Fruit fly (Drosophila melanogaster): Measurements from ENCODE around the gene chico.
A peak's percentile ranks its signal among the peaks of the same experiment; 100 is the strongest.

Gene chico

dm6 chr2L:10220501-10221386, 26.1 kb downstream of the chico start, which contains the start of the genes Npc1a and Prosalpha6:
Npc1a (minus strand) TSS chr2L:10221216.
Prosalpha6 (plus strand) TSS chr2L:10221351.
- no peak for TF ChIP-seq psq (optimal IDR thresholded peaks at IDR 0.05)
- no peak for TF ChIP-seq Myc (optimal IDR thresholded peaks at IDR 0.05)
- TF ChIP-seq insv (optimal IDR thresholded peaks at IDR 0.05), result no peak
- no peak for TF ChIP-seq h (optimal IDR thresholded peaks at IDR 0.05)
- TF ChIP-seq Sin3A (optimal IDR thresholded peaks at IDR 0.05), result no peak
- TF ChIP-seq ttk (optimal IDR thresholded peaks at IDR 0.05), result no peak

DNA sequence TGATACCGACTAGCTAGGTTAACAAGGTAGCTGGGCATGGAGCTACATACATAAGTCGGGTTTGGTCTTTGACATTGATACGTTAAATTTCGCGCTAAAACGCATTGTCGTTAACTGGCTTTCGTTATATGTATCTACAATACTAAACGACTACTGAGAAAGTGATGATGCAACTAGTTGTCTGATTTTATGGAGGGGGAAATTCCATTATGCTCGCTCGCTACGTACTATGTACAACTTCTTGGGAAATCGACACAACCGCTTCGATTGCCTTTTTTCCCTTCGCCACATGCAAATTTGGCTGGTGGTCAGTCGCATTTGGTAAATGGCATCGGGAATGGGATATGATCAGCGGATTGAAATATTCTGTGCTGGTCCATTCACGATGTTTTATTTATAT, 26.9 kb downstream of the chico start:
- TF ChIP-seq insv (optimal IDR thresholded peaks at IDR 0.05), result no peak
- TF ChIP-seq Sin3A (optimal IDR thresholded peaks at IDR 0.05), result no peak
- TF ChIP-seq psq (optimal IDR thresholded peaks at IDR 0.05), result no peak
- TF ChIP-seq Myc (optimal IDR thresholded peaks at IDR 0.05), result no peak
- TF ChIP-seq h (optimal IDR thresholded peaks at IDR 0.05), result no peak
- no peak for TF ChIP-seq ttk (optimal IDR thresholded peaks at IDR 0.05)

- no peak for TF ChIP-seq insv (optimal IDR thresholded peaks at IDR 0.05)
- TF ChIP-seq h (optimal IDR thresholded peaks at IDR 0.05), result no peak
- no peak for TF ChIP-seq ttk (optimal IDR thresholded peaks at IDR 0.05)
- TF ChIP-seq Sin3A (optimal IDR thresholded peaks at IDR 0.05), result no peak
- no peak for TF ChIP-seq psq (optimal IDR thresholded peaks at IDR 0.05)
These were observed 36.0 kb downstream of the chico start, which contains the start of the genes CG5727 and ath for dm6 chr2L:10210631-10211557. CG5727 (minus strand) TSS chr2L:10210681. ath (plus strand) TSS chr2L:10211143.

DNA sequence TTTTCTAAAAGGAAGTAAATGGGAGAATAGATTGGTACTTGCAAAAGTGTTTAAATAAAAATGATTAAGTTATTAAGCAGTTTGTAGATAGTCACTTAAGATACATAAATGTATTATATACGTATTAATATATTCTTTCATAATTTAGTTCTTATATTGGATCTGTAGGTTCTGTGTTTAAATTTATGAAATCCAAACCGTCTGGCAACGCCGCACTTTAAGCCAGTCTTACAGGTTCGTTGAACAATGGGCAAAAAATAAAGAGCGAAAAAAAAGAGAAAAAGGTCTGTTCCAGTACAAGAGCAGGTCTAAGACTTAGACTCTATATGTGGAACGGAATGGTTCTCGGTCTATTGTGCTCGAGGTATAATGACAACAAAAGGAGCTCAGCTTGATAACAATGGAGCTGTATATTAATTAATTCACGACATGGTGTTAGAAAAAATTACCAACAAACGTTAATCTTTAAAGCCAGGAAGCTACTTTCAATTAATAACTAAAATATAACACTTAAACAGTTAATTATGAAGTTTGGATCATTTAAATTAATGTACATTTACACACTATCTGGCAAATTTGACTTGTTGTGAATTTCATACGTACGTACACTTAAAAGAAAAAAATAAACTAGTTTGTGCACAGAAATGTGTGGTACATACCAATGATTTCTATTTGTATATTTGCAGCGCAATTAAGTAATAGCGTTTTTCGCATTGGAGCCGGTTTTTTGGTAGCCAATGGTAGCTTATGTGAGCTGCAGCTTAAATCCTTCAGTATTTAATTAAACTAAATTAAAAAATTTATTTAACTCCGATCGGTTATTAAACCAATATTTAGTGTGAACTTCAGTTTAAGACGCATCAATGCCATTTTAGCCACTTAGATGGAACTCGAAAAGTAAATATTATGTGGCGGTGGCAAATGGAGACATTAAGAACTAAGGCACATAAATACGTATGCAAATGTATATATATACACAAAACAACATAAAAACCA, 37.8 kb downstream of the chico start, which contains the start of gene CG5731:
CG5731 (minus strand) TSS at position 946 of the 996 bp plus-strand sequence.
- no peak for TF ChIP-seq ttk (optimal IDR thresholded peaks at IDR 0.05)
- TF ChIP-seq Myc (optimal IDR thresholded peaks at IDR 0.05), result no peak
- no peak for TF ChIP-seq Sin3A (optimal IDR thresholded peaks at IDR 0.05)
- no peak for TF ChIP-seq psq (optimal IDR thresholded peaks at IDR 0.05)
- TF ChIP-seq h (optimal IDR thresholded peaks at IDR 0.05), result no peak
- no peak for TF ChIP-seq insv (optimal IDR thresholded peaks at IDR 0.05)

DNA sequence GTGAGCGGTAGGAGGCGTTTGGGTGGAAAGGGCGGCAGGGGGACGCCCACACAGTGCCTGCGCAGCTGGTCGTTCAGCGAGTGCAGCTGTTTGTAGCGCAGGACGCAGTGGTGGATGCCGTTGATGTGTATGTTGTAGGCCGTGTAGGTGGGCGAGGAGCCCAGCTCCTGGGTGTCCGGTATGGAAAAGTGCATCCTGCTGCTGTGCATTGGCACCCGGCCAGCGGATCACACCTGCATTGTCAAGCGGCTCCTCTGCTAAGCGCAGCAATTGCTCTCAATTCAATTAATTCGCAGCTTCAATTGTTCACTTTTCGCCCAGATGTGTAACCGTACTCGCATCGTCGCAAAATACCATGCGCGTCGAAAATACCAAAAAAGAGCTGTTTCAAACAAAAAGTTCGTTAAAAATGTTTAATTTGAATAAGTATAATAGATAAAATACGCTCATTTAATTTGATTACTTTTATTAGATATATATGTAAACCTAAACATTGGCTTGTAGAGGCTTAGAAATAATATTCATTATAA, 40.2 kb downstream of the chico start, which contains the start of gene Snx17:
Snx17 (minus strand) TSS at position 329 of the 530 bp plus-strand sequence.
- TF ChIP-seq psq (optimal IDR thresholded peaks at IDR 0.05), result no peak
- TF ChIP-seq ttk (optimal IDR thresholded peaks at IDR 0.05), result no peak
- TF ChIP-seq Myc (optimal IDR thresholded peaks at IDR 0.05), result no peak
- TF ChIP-seq insv (optimal IDR thresholded peaks at IDR 0.05), result no peak
- no peak for TF ChIP-seq h (optimal IDR thresholded peaks at IDR 0.05)
- TF ChIP-seq Sin3A (optimal IDR thresholded peaks at IDR 0.05), result no peak

dm6 chr2L:10205940-10206339, 40.9 kb downstream of the chico start:
- TF ChIP-seq ttk (optimal IDR thresholded peaks at IDR 0.05), result peak; percentile 87
- TF ChIP-seq Myc (optimal IDR thresholded peaks at IDR 0.05), result no peak

- TF ChIP-seq insv (optimal IDR thresholded peaks at IDR 0.05) (no peak), Sin3A (optimal IDR thresholded peaks at IDR 0.05) (no peak), psq (optimal IDR thresholded peaks at IDR 0.05) (no peak), h (optimal IDR thresholded peaks at IDR 0.05) (no peak), Myc (optimal IDR thresholded peaks at IDR 0.05) (no peak), ttk (optimal IDR thresholded peaks at IDR 0.05) (no peak)
These were observed 42.9 kb downstream of the chico start, which contains the start of gene CG34159 for dm6 chr2L:10203933-10204509. CG34159 (minus strand) TSS chr2L:10204317.

DNA sequence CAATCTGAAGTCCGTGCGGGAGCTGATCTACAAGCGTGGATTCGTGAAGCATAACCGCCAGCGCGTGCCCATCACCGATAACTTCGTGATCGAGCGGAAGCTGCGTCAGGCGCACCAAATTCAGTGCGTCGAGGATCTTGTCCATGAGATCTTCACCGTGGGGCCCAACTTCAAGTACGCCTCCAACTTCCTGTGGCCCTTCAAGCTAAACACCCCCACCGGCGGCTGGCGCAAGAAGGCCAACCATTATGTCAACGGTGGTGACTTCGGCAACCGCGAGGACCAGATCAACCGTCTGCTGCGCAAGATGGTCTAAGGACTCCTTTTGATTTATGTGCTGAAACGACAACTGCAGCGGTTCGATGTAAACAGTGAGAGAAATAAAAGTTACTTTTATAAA, 45.1 kb downstream of the chico start:
- TF ChIP-seq Sin3A (optimal IDR thresholded peaks at IDR 0.05), result no peak
- no peak for TF ChIP-seq psq (optimal IDR thresholded peaks at IDR 0.05)
- TF ChIP-seq Myc (optimal IDR thresholded peaks at IDR 0.05), result no peak
- TF ChIP-seq insv (optimal IDR thresholded peaks at IDR 0.05), result no peak

dm6 chr2L:10200847-10201246, 46.0 kb downstream of the chico start, which contains the start of the genes Ripalpha and RpL7:
Ripalpha (minus strand) TSS chr2L:10200974.
RpL7 (plus strand) TSS chr2L:10201004.
- no peak for TF ChIP-seq Myc (optimal IDR thresholded peaks at IDR 0.05)
- TF ChIP-seq Sin3A (optimal IDR thresholded peaks at IDR 0.05), result no peak
- no peak for TF ChIP-seq psq (optimal IDR thresholded peaks at IDR 0.05)
- TF ChIP-seq insv (optimal IDR thresholded peaks at IDR 0.05), result no peak
- TF ChIP-seq ttk (optimal IDR thresholded peaks at IDR 0.05), result no peak
- TF ChIP-seq h (optimal IDR thresholded peaks at IDR 0.05), result no peak

DNA sequence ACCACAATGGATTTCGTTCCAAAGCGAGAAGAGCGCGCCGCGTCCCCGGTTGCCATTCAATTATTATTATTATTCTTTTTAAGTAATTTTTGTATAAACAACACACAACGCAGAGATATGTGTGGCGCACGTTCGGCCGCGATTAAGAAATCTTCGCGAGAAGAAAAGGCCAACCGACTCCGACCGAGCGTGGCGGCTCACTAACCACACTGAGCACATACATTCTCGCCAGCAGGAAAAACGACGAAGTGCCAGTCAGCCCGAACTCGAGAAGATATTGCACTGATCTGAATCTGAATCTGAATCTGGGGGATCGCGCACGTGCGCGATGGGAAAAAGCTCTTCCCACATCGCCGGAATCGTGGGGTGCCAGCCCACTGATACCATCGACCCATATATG, 48.0 kb downstream of the chico start, which contains the start of gene Sur:
Sur (minus strand) TSS at position 207 of the 400 bp plus-strand sequence.
- no peak for TF ChIP-seq Myc (optimal IDR thresholded peaks at IDR 0.05)
- TF ChIP-seq Sin3A (optimal IDR thresholded peaks at IDR 0.05), result no peak
- TF ChIP-seq psq (optimal IDR thresholded peaks at IDR 0.05), result no peak
- TF ChIP-seq h (optimal IDR thresholded peaks at IDR 0.05), result no peak
- TF ChIP-seq insv (optimal IDR thresholded peaks at IDR 0.05), result no peak
- TF ChIP-seq ttk (optimal IDR thresholded peaks at IDR 0.05), result no peak

Measured in Kc167 (cell line).